Worm (Caenorhabditis elegans) whole organism, young adult: ENCODE measurements around the gene rpt-3.

Source experiments
- B0336.3 ChIP-seq: fragments of 200-800 bp; sonication (Bioruptor generic); IDR thresholded peaks from 2 replicates; pipeline ENCODE4 v1.3.6; 2022; ENCODE audit warnings: missing genetic modification characterization, missing compliant biosample characterization
- F23B12.7 ChIP-seq: sonication (generic microtip); optimal IDR thresholded peaks from 2 replicates; lab custom pipeline; 2017; ENCODE audit warnings: missing genetic modification characterization, mild to moderate bottlenecking, missing compliant biosample characterization, antibody characterized with exemption, moderate library complexity; ENCODE audit not compliant: insufficient read depth
- F33H1.4 ChIP-seq: fragments of 200-800 bp; sonication (Bioruptor generic); IDR thresholded peaks from 2 replicates; pipeline ENCODE4 v1.3.6; 2022; ENCODE audit warnings: missing genetic modification reagents, missing genetic modification characterization, missing compliant biosample characterization
- F49E8.2 ChIP-seq: sonication (generic microtip); optimal IDR thresholded peaks from 3 replicates; lab custom pipeline; 2017; ENCODE audit warnings: missing genetic modification characterization, mild to moderate bottlenecking, missing compliant biosample characterization, antibody characterized with exemption, moderate library complexity; ENCODE audit not compliant: insufficient read depth
- F57C9.4 ChIP-seq: sonication (generic microtip); optimal IDR thresholded peaks from 2 replicates; lab custom pipeline; 2017; ENCODE audit warnings: mild to moderate bottlenecking, missing genetic modification characterization, missing compliant biosample characterization
- T26A5.8 ChIP-seq: sonication (generic microtip); optimal IDR thresholded peaks from 2 replicates; lab custom pipeline; 2016; ENCODE audit warnings: missing genetic modification characterization, missing compliant biosample characterization
- Y53F4B.3 ChIP-seq: fragments of 200-800 bp; sonication (Bioruptor generic); IDR thresholded peaks from 2 replicates; pipeline ENCODE4 v1.3.6; 2022; ENCODE audit warnings: missing genetic modification reagents, missing genetic modification characterization, missing compliant biosample characterization
- Y95B8A.8 ChIP-seq: fragments of 200-800 bp; sonication (Bioruptor generic); IDR thresholded peaks from 2 replicates; pipeline ENCODE4 v1.3.6; 2022; ENCODE audit warnings: missing genetic modification reagents, missing genetic modification characterization, missing compliant biosample characterization
- akir-1 ChIP-seq: fragments of 200-800 bp; sonication (Bioruptor generic); optimal IDR thresholded peaks from 2 replicates; lab custom pipeline; 2018; ENCODE audit warnings: mild to moderate bottlenecking, missing genetic modification characterization, moderate library complexity, missing compliant biosample characterization
- aptf-2 ChIP-seq: fragments of 200-800 bp; sonication (Bioruptor generic); conservative IDR thresholded peaks from 2 replicates; pipeline ENCODE4 v1.3.6; 2022; ENCODE audit warnings: missing genetic modification reagents, missing genetic modification characterization, missing compliant biosample characterization
- attf-3 ChIP-seq: fragments of 200-800 bp; sonication (Bioruptor generic); conservative IDR thresholded peaks from 2 replicates; pipeline ENCODE4 v1.3.6; 2022; ENCODE audit warnings: missing genetic modification reagents, missing genetic modification characterization, missing compliant biosample characterization
- attf-5 ChIP-seq: fragments of 200-800 bp; sonication (Bioruptor generic); optimal IDR thresholded peaks from 2 replicates; lab custom pipeline; 2018; ENCODE audit warnings: mild to moderate bottlenecking, missing genetic modification characterization, missing compliant biosample characterization
- attf-6 ChIP-seq: fragments of 200-800 bp; sonication (Bioruptor generic); IDR thresholded peaks from 2 replicates; pipeline ENCODE4 v1.3.6; 2022; ENCODE audit warnings: missing genetic modification reagents, missing genetic modification characterization, missing compliant biosample characterization
- bed-2 ChIP-seq: fragments of 200-800 bp; sonication (Bioruptor generic); IDR thresholded peaks from 2 replicates; pipeline ENCODE4 v1.3.6; 2022; ENCODE audit warnings: missing genetic modification reagents, missing genetic modification characterization, missing compliant biosample characterization
- ceh-27 ChIP-seq: fragments of 200-800 bp; sonication (Bioruptor generic); optimal IDR thresholded peaks from 2 replicates; lab custom pipeline; 2018; ENCODE audit warnings: mild to moderate bottlenecking, missing genetic modification characterization, moderate library complexity, missing compliant biosample characterization
- ceh-58 ChIP-seq: fragments of 200-800 bp; sonication (Bioruptor generic); IDR thresholded peaks from 2 replicates; pipeline ENCODE4 v1.3.6; 2022; ENCODE audit warnings: missing genetic modification characterization, missing compliant biosample characterization
- die-1 ChIP-seq: sonication (generic microtip); optimal IDR thresholded peaks from 2 replicates; lab custom pipeline; 2016; ENCODE audit warnings: missing genotype, mild to moderate bottlenecking, missing genetic modification characterization, missing compliant biosample characterization
- dpl-1 ChIP-seq: fragments of 150-350 bp; optimal IDR thresholded peaks from 2 replicates; lab custom pipeline; 2014; ENCODE audit warnings: missing biosample characterization, missing genetic modification reagents, missing genetic modification characterization
- efl-1 ChIP-seq: fragments of 150-350 bp; optimal IDR thresholded peaks from 2 replicates; lab custom pipeline; 2014; ENCODE audit warnings: missing biosample characterization, missing genetic modification reagents, missing genetic modification characterization
- egrh-3 ChIP-seq: fragments of 200-800 bp; sonication (Bioruptor generic); IDR thresholded peaks from 2 replicates; pipeline ENCODE4 v1.3.6; 2022; ENCODE audit warnings: missing genetic modification reagents, missing genetic modification characterization, missing compliant biosample characterization
- ekl-4 ChIP-seq: fragments of 200-800 bp; sonication (Bioruptor generic); IDR thresholded peaks from 2 replicates; pipeline ENCODE4 v1.3.6; 2022; ENCODE audit warnings: missing genetic modification reagents, missing genetic modification characterization, missing compliant biosample characterization
- hlh-26 ChIP-seq: fragments of 200-800 bp; sonication (Bioruptor generic); conservative IDR thresholded peaks from 2 replicates; pipeline ENCODE4 v1.3.6; 2022; ENCODE audit warnings: missing genetic modification reagents, missing genetic modification characterization, missing compliant biosample characterization
- hmg-1.2 ChIP-seq: fragments of 200-800 bp; sonication (Bioruptor generic); IDR thresholded peaks from 2 replicates; pipeline ENCODE4 v1.3.6; 2022; ENCODE audit warnings: missing genetic modification reagents, missing genetic modification characterization, missing compliant biosample characterization
- hrde-1 ChIP-seq: sonication (generic microtip); optimal IDR thresholded peaks from 2 replicates; lab custom pipeline; 2016; ENCODE audit warnings: missing genetic modification characterization, mild to moderate bottlenecking, missing compliant biosample characterization, moderate library complexity, missing genotype, missing genetic modification reagents, borderline replicate concordance
- lin-26 ChIP-seq: fragments of 200-800 bp; sonication (Bioruptor generic); IDR thresholded peaks from 2 replicates; pipeline ENCODE4 v1.3.6; 2022; ENCODE audit warnings: missing genetic modification reagents, missing genetic modification characterization, missing compliant biosample characterization
- lin-40 ChIP-seq: sonication (generic microtip); optimal IDR thresholded peaks from 2 replicates; lab custom pipeline; 2016; ENCODE audit warnings: missing genetic modification characterization, mild to moderate bottlenecking, missing compliant biosample characterization, missing genotype, missing genetic modification reagents
- lin-54 ChIP-seq: fragments of 200-800 bp; sonication (Bioruptor generic); optimal IDR thresholded peaks from 2 replicates; lab custom pipeline; 2018; ENCODE audit warnings: mild to moderate bottlenecking, missing genetic modification characterization, missing compliant biosample characterization
- lir-1 ChIP-seq: fragments of 200-800 bp; sonication (Bioruptor generic); conservative IDR thresholded peaks from 2 replicates; pipeline ENCODE4 v1.3.6; 2022; ENCODE audit warnings: missing genetic modification reagents, missing genetic modification characterization, missing compliant biosample characterization
- lsl-1 ChIP-seq: fragments of 200-800 bp; sonication (Bioruptor generic); optimal IDR thresholded peaks from 2 replicates; lab custom pipeline; 2018; ENCODE audit warnings: mild to moderate bottlenecking, missing genetic modification characterization, moderate library complexity, missing compliant biosample characterization
- madf-3 ChIP-seq: fragments of 200-800 bp; sonication (Bioruptor generic); IDR thresholded peaks from 2 replicates; pipeline ENCODE4 v1.3.6; 2022; ENCODE audit warnings: missing genetic modification reagents, missing genetic modification characterization, missing compliant biosample characterization
- madf-6 ChIP-seq: fragments of 200-800 bp; sonication (Bioruptor generic); IDR thresholded peaks from 2 replicates; pipeline ENCODE4 v1.3.6; 2022; ENCODE audit warnings: missing genetic modification reagents, missing genetic modification characterization, missing compliant biosample characterization
- nfya-1 ChIP-seq: sonication (generic microtip); optimal IDR thresholded peaks from 2 replicates; lab custom pipeline; 2017; ENCODE audit warnings: antibody characterized with exemption, missing compliant biosample characterization, missing genetic modification characterization, borderline replicate concordance; ENCODE audit not compliant: insufficient read depth
- nfyb-1 ChIP-seq: fragments of 200-800 bp; sonication (Bioruptor generic); IDR thresholded peaks from 2 replicates; pipeline ENCODE4 v1.3.6; 2022; ENCODE audit warnings: missing genetic modification reagents, missing genetic modification characterization, missing compliant biosample characterization
- rcor-1 ChIP-seq: fragments of 200-800 bp; sonication (Bioruptor generic); IDR thresholded peaks from 2 replicates; pipeline ENCODE4 v1.3.6; 2022; ENCODE audit warnings: missing genetic modification reagents, missing genetic modification characterization, missing compliant biosample characterization
- repo-1 ChIP-seq: sonication (generic microtip); optimal IDR thresholded peaks from 2 replicates; lab custom pipeline; 2017; ENCODE audit warnings: mild to moderate bottlenecking, missing genetic modification characterization, missing compliant biosample characterization
- sdz-38 ChIP-seq: sonication (generic microtip); optimal IDR thresholded peaks from 2 replicates; lab custom pipeline; 2016; ENCODE audit warnings: missing genotype, missing genetic modification characterization, missing compliant biosample characterization
- sea-2 ChIP-seq: fragments of 200-800 bp; sonication (Bioruptor generic); IDR thresholded peaks from 2 replicates; pipeline ENCODE4 v1.3.6; 2022; ENCODE audit warnings: missing genetic modification characterization, missing compliant biosample characterization
- snpc-1.3 ChIP-seq: sonication (generic microtip); optimal IDR thresholded peaks from 2 replicates; lab custom pipeline; 2017; ENCODE audit warnings: missing genetic modification characterization, mild to moderate bottlenecking, missing compliant biosample characterization, antibody characterized with exemption, moderate library complexity, missing genotype, missing genetic modification reagents; ENCODE audit not compliant: insufficient read depth
- snpc-3.4 ChIP-seq: sonication (generic microtip); optimal IDR thresholded peaks from 2 replicates; lab custom pipeline; 2017; ENCODE audit warnings: missing genetic modification characterization, mild to moderate bottlenecking, missing compliant biosample characterization, antibody characterized with exemption, moderate library complexity, missing genotype, missing genetic modification reagents
- snpc-4 ChIP-seq, 5 experiments: fragments of 150-350 bp in 1 of 5; sonication (generic microtip) in 4 of 5; optimal IDR thresholded peaks; 2 replicates each; lab custom pipeline; 2014 to 2018; ENCODE audit warnings: missing genetic modification characterization in 5 of 5, missing biosample characterization in 3 of 5, antibody characterized with exemption in 2 of 5, mild to moderate bottlenecking in 2 of 5, missing compliant biosample characterization in 2 of 5, missing genotype in 2 of 5, moderate library complexity in 2 of 5, missing genetic modification reagents in 1 of 5
- somi-1 ChIP-seq: fragments of 200-800 bp; sonication (Bioruptor generic); optimal IDR thresholded peaks from 2 replicates; lab custom pipeline; 2018; ENCODE audit warnings: mild to moderate bottlenecking, missing genetic modification characterization, missing compliant biosample characterization
- tlf-1 ChIP-seq: fragments of 200-800 bp; sonication (Bioruptor generic); optimal IDR thresholded peaks from 2 replicates; lab custom pipeline; 2018; ENCODE audit warnings: mild to moderate bottlenecking, missing genetic modification characterization, missing compliant biosample characterization
- zfh-2 ChIP-seq: fragments of 200-800 bp; sonication (Bioruptor generic); conservative IDR thresholded peaks from 2 replicates; pipeline ENCODE4 v1.3.6; 2022; ENCODE audit warnings: missing genetic modification reagents, missing genetic modification characterization, missing compliant biosample characterization
- ztf-26 ChIP-seq: sonication (generic microtip); optimal IDR thresholded peaks from 2 replicates; lab custom pipeline; 2017; ENCODE audit warnings: missing genetic modification characterization, missing compliant biosample characterization

rpt-3 gene

DNA sequence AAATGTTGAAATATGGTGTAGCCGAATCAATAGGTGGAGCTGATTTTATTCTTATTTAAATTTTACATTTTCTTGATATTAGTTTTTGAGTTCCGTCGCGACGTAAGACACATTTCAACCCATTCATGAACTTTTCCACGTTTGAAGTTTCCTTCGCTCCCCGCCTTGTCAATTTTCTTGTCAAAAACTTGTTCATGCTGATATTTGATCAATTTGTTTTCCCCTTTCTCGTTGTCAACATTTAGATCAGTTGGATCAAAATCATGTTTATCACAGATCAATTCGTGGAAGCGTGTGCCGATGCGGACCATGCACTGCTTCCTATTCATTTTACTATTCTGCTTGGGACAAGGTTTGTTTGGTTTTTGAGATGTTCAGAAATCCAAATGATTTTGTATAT, 6.7 kb upstream of the rpt-3 start, which contains the start of gene chtb-2:
TSS of gene chtb-2 (plus strand) at position 301 of the 400 bp plus-strand sequence.
- no peak for TF ChIP-seq lin-40 (tag; lab: Kevin White, UChicago)
- TF ChIP-seq sdz-38 = no peak
- TF ChIP-seq ceh-27 (GFP tag; lab: Kevin White, UChicago) = no peak
- TF ChIP-seq sea-2 (GFP tag; lab: Robert Waterston, UW) = no peak
- no peak for TF ChIP-seq nfya-1 (tag; lab: Kevin White, UChicago)
- TF ChIP-seq aptf-2 (GFP tag; lab: Robert Waterston, UW) = no peak
- no peak for TF ChIP-seq bed-2 (GFP tag; lab: Robert Waterston, UW)
- TF ChIP-seq tlf-1 (GFP tag; lab: Kevin White, UChicago) = no peak

DNA sequence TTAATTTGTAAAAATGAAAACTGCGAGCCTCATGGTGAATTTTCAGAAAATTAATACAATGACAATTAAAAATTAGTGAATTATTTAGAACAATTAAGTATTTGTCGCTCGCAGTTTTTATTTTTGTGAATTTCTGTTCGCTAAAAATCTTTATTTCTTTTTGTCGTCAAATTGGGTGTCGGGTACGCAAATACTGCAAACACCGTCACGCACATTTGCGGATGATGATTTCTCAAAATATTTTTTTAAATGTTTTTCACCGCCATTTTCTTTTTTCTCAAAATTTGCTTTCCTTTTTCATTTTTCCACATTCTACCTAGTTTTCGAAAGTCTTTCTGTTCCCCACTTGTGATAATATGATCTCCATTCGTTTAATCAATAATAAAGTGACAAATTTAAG, 677 bp upstream of the rpt-3 start:
- TF ChIP-seq ztf-26 (no peak), hmg-1.2 (GFP tag; lab: Robert Waterston, UW) (0 out of 2 replicates have a peak, but pooled peaks have one; percentile 9), zfh-2 (no peak), die-1 (tag; lab: Kevin White, UChicago) (no peak), lir-1 (no peak), attf-3 (GFP tag; lab: Robert Waterston, UW) (0 out of 2 replicates have a peak, but pooled peaks have one; percentile 12), madf-3 (GFP tag; lab: Robert Waterston, UW) (no peak), Y53F4B.3 (no peak), madf-6 (GFP tag; lab: Robert Waterston, UW) (peak; percentile 47; the same call in 1 of the 2 replicates), aptf-2 (GFP tag; lab: Robert Waterston, UW) (no peak), T26A5.8 (no peak), snpc-3.4 (peak; percentile 52), attf-6 (GFP tag; lab: Robert Waterston, UW) (no peak), lsl-1 (GFP tag; lab: Kevin White, UChicago) (no peak), ceh-58 (GFP tag; lab: Robert Waterston, UW) (no peak), F57C9.4 (tag; lab: Kevin White, UChicago) (no peak), lin-40 (tag; lab: Kevin White, UChicago) (no peak), snpc-1.3 (peak; percentile 73), lin-26 (GFP tag; lab: Robert Waterston, UW) (no peak), dpl-1 (GFP tag; lab: Kevin White, UChicago) (peak; percentile 24), nfyb-1 (GFP tag; lab: Robert Waterston, UW) (peak; percentile 60; the same call in 1 of the 2 replicates), egrh-3 (no peak), F23B12.7 (tag; lab: Kevin White, UChicago) (peak; percentile 43), lin-54 (peak; percentile 51), rcor-1 (GFP tag; lab: Robert Waterston, UW) (no peak), ekl-4 (GFP tag; lab: Robert Waterston, UW) (no peak), somi-1 (GFP tag; lab: Kevin White, UChicago) (no peak), snpc-4 (GFP tag; optimal IDR thresholded peaks at IDR 0.05; lab: Kevin White, UChicago) (no peak), snpc-4 (tag; optimal IDR thresholded peaks at IDR 0.05; lab: Kevin White, UChicago) (peak in 1 of 4 experiments; percentile 1), Y95B8A.8 (GFP tag; lab: Robert Waterston, UW) (no peak), hlh-26 (GFP tag; lab: Robert Waterston, UW) (no peak), B0336.3 (no peak), efl-1 (GFP tag; lab: Kevin White, UChicago) (peak; percentile 61), F33H1.4 (GFP tag; lab: Robert Waterston, UW) (peak; percentile 34; the same call in 1 of the 2 replicates), bed-2 (GFP tag; lab: Robert Waterston, UW) (no peak), F49E8.2 (tag; lab: Kevin White, UChicago) (no peak), akir-1 (no peak), hrde-1 (tag; lab: Kevin White, UChicago) (no peak), ceh-27 (GFP tag; lab: Kevin White, UChicago) (no peak), sea-2 (GFP tag; lab: Robert Waterston, UW) (no peak), repo-1 (tag; lab: Kevin White, UChicago) (no peak), attf-5 (no peak)
